Fruit fly (Drosophila melanogaster): ENCODE results near the gene CG14722.

Gene CG14722

dm6 chr3R:11773999-11774397 lies 32.3 kb downstream of the CG14722 start (continued):
- TF ChIP-seq unpg (GFP tag; optimal IDR thresholded peaks at IDR 0.05): peak; percentile 82
- no peak for TF ChIP-seq gsb (GFP tag; IDR thresholded peaks at IDR 0.05)
- TF ChIP-seq CG12391 (tag; optimal IDR thresholded peaks at IDR 0.05): peak; percentile 89
- no peak for TF ChIP-seq crp (GFP tag; optimal IDR thresholded peaks at IDR 0.05)
- TF ChIP-seq CG18764 (GFP tag; optimal IDR thresholded peaks at IDR 0.05): peak; percentile 5
- no peak for TF ChIP-seq sr (GFP tag; IDR thresholded peaks at IDR 0.05)
- no peak for TF ChIP-seq Adf1 (GFP tag; IDR thresholded peaks at IDR 0.05)
- peak; percentile 79 for TF ChIP-seq CG10209 (GFP tag; optimal IDR thresholded peaks at IDR 0.05)
- TF ChIP-seq CkIIα-i1 (GFP tag; IDR thresholded peaks at IDR 0.05): no peak
- TF ChIP-seq Hsf (GFP tag; optimal IDR thresholded peaks at IDR 0.05): peak; percentile 54
- peak; percentile 66 for TF ChIP-seq CG4424 (GFP tag; optimal IDR thresholded peaks at IDR 0.05)
- TF ChIP-seq Elba2 (GFP tag; optimal IDR thresholded peaks at IDR 0.05): no peak
- TF ChIP-seq Fer3 (tag; optimal IDR thresholded peaks at IDR 0.05): peak; percentile 82
- TF ChIP-seq chm (GFP tag; IDR thresholded peaks at IDR 0.05): no peak
- no peak for TF ChIP-seq Mrtf (GFP tag; IDR thresholded peaks at IDR 0.05)
- no peak for TF ChIP-seq tna (GFP tag; IDR thresholded peaks at IDR 0.05; ENCODE audit: partially characterized antibody)
- TF ChIP-seq CG11560 (tag; IDR thresholded peaks at IDR 0.05): no peak
- no peak for TF ChIP-seq MESR4 (GFP tag; optimal IDR thresholded peaks at IDR 0.05)
- no peak for TF ChIP-seq Lhr (GFP tag; optimal IDR thresholded peaks at IDR 0.05)
- no peak for TF ChIP-seq oc (tag; optimal IDR thresholded peaks at IDR 0.05)
- no peak for TF ChIP-seq MBD-R2 (GFP tag; IDR thresholded peaks at IDR 0.05)
- peak; percentile 68 for TF ChIP-seq Nf-YC (tag; optimal IDR thresholded peaks at IDR 0.05)
- TF ChIP-seq CG10366 (GFP tag; IDR thresholded peaks at IDR 0.05): no peak
- TF ChIP-seq Chrac-16 (GFP tag; optimal IDR thresholded peaks at IDR 0.05): peak; percentile 53
- TF ChIP-seq sens-2 (GFP tag; IDR thresholded peaks at IDR 0.05): 0 out of 2 replicates have a peak, but pooled peaks have one; percentile 9
- peak; percentile 41 for TF ChIP-seq ATbp (GFP tag; optimal IDR thresholded peaks at IDR 0.05)
- TF ChIP-seq CG1603 (tag; optimal IDR thresholded peaks at IDR 0.05): no peak
- TF ChIP-seq CG32772 (GFP tag; IDR thresholded peaks at IDR 0.05): no peak
- TF ChIP-seq CG6854 (GFP tag; optimal IDR thresholded peaks at IDR 0.05): peak; percentile 73
- no peak for TF ChIP-seq zen2 (GFP tag; IDR thresholded peaks at IDR 0.05; ENCODE audit: partially characterized antibody)
- TF ChIP-seq pho (GFP tag; optimal IDR thresholded peaks at IDR 0.05): peak; percentile 5
- TF ChIP-seq ems (GFP tag; optimal IDR thresholded peaks at IDR 0.05): no peak
- TF ChIP-seq cad (GFP tag; optimal IDR thresholded peaks at IDR 0.05): no peak
- no peak for TF ChIP-seq sob (GFP tag; IDR thresholded peaks at IDR 0.05)
- TF ChIP-seq tap (tag; optimal IDR thresholded peaks at IDR 0.05): peak; percentile 59
- no peak for TF ChIP-seq vnd (GFP tag; IDR thresholded peaks at IDR 0.05; ENCODE audit: partially characterized antibody)
- peak; percentile 53 for TF ChIP-seq CG16815 (GFP tag; optimal IDR thresholded peaks at IDR 0.05)
- no peak for TF ChIP-seq ERR (GFP tag; optimal IDR thresholded peaks at IDR 0.05)
- no peak for TF ChIP-seq pita (GFP tag; optimal IDR thresholded peaks at IDR 0.05)
- peak in 1 of 2 experiments; percentile 26 for TF ChIP-seq insv (GFP tag; optimal IDR thresholded peaks at IDR 0.05)
- TF ChIP-seq Antp (GFP tag; optimal IDR thresholded peaks at IDR 0.05): no peak
- no peak for TF ChIP-seq CHES-1-like (GFP tag; optimal IDR thresholded peaks at IDR 0.05)
- no peak for TF ChIP-seq Tbp (GFP tag; optimal IDR thresholded peaks at IDR 0.05)
- TF ChIP-seq org-1 (GFP tag; optimal IDR thresholded peaks at IDR 0.05): peak; percentile 52
- TF ChIP-seq prd (optimal IDR thresholded peaks at IDR 0.05): no peak
- peak; percentile 59 for TF ChIP-seq prd (GFP tag; IDR thresholded peaks at IDR 0.05)
- TF ChIP-seq grau (tag; optimal IDR thresholded peaks at IDR 0.05): peak; percentile 86
- no peak for TF ChIP-seq eyg (GFP tag; optimal IDR thresholded peaks at IDR 0.05)
- TF ChIP-seq Ets65A (GFP tag): no peak
- no peak for TF ChIP-seq ash1 (GFP tag; optimal IDR thresholded peaks at IDR 0.05)
- no peak for TF ChIP-seq shn (GFP tag; optimal IDR thresholded peaks at IDR 0.05)
- TF ChIP-seq CG43689 (GFP tag; IDR thresholded peaks at IDR 0.05): no peak
- no peak for TF ChIP-seq Atf3 (GFP tag; optimal IDR thresholded peaks at IDR 0.05)
